Fruit fly (Drosophila melanogaster): ENCODE results near the gene tgy.

dm6 chrX:19153288-19154130 is 26.4 kb upstream of the tgy start:
- TF ChIP-seq CG11617 (GFP tag; optimal IDR thresholded peaks at IDR 0.05) (no peak), bab1 (GFP tag; optimal IDR thresholded peaks at IDR 0.05) (peak; percentile 63), CG12768 (GFP tag; optimal IDR thresholded peaks at IDR 0.05) (peak; percentile 53), Mnt (GFP tag; optimal IDR thresholded peaks at IDR 0.05) (peak; percentile 57), ovo (GFP tag; optimal IDR thresholded peaks at IDR 0.05) (no peak), CG7101 (tag; optimal IDR thresholded peaks at IDR 0.05) (no peak), Crg-1 (GFP tag; optimal IDR thresholded peaks at IDR 0.05) (no peak), CG14711 (tag; optimal IDR thresholded peaks at IDR 0.05) (no peak), kay (GFP tag; ENCODE audit: borderline replicate concordance) (peak; percentile 93), toe (GFP tag; optimal IDR thresholded peaks at IDR 0.05) (no peak), cic (GFP tag; optimal IDR thresholded peaks at IDR 0.05) (peak; percentile 66), Clk (GFP tag; optimal IDR thresholded peaks at IDR 0.05) (no peak)

Measured in whole organism, adult.